Worm (Caenorhabditis elegans) whole organism, mixed stage, embryonic: ENCODE data around the gene srt-17.

Experiments used
- M03D4.4 ChIP-seq: sonication (generic microtip); optimal IDR thresholded peaks from 2 replicates; lab custom pipeline; 2017; ENCODE audit warnings: mild to moderate bottlenecking, missing genetic modification characterization, missing compliant biosample characterization
- bed-3 ChIP-seq: fragments of 200-800 bp; sonication (Bioruptor generic); optimal IDR thresholded peaks from 3 replicates; lab custom pipeline; 2018; ENCODE audit warnings: mild to moderate bottlenecking, missing genetic modification characterization, moderate library complexity, missing compliant biosample characterization
- blmp-1 ChIP-seq: fragments of 150-350 bp; optimal IDR thresholded peaks from 2 replicates; lab custom pipeline; 2014; ENCODE audit warnings: missing biosample characterization, missing genetic modification characterization
- ceh-39 ChIP-seq: fragments of 150-350 bp; optimal IDR thresholded peaks from 2 replicates; lab custom pipeline; 2014; ENCODE audit warnings: missing biosample characterization, missing genetic modification characterization
- ceh-43 ChIP-seq: fragments of 200-800 bp; sonication (Bioruptor generic); optimal IDR thresholded peaks from 2 replicates; lab custom pipeline; 2018; ENCODE audit warnings: mild to moderate bottlenecking, missing genetic modification characterization, moderate library complexity, missing compliant biosample characterization
- ceh-83 ChIP-seq: fragments of 200-800 bp; sonication (Bioruptor generic); optimal IDR thresholded peaks from 2 replicates; lab custom pipeline; 2018; ENCODE audit warnings: mild to moderate bottlenecking, missing genetic modification characterization, missing compliant biosample characterization
- ces-1 ChIP-seq: fragments of 150-350 bp; optimal IDR thresholded peaks from 2 replicates; lab custom pipeline; 2014; ENCODE audit warnings: missing biosample characterization, missing genetic modification reagents, missing genetic modification characterization
- cnd-1 ChIP-seq: fragments of 200-800 bp; sonication (Bioruptor generic); optimal IDR thresholded peaks from 2 replicates; lab custom pipeline; 2018; ENCODE audit warnings: mild to moderate bottlenecking, missing genetic modification characterization, missing compliant biosample characterization
- drap-1 ChIP-seq: fragments of 200-800 bp; sonication (Bioruptor generic); optimal IDR thresholded peaks from 3 replicates; lab custom pipeline; 2018; ENCODE audit warnings: mild to moderate bottlenecking, missing genetic modification characterization, missing compliant biosample characterization
- elt-3 ChIP-seq: fragments of 150-350 bp; optimal IDR thresholded peaks from 2 replicates; lab custom pipeline; 2014; ENCODE audit warnings: missing biosample characterization, missing genetic modification characterization
- ham-2 ChIP-seq: fragments of 200-800 bp; sonication (Bioruptor generic); optimal IDR thresholded peaks from 2 replicates; lab custom pipeline; 2018; ENCODE audit warnings: mild to moderate bottlenecking, missing genetic modification characterization, missing compliant biosample characterization
- hlh-1 ChIP-seq: fragments of 150-350 bp; optimal IDR thresholded peaks from 2 replicates; lab custom pipeline; 2014; ENCODE audit warnings: missing biosample characterization, missing genetic modification reagents, missing genetic modification characterization
- lin-13 ChIP-seq: fragments of 150-350 bp; optimal IDR thresholded peaks from 2 replicates; lab custom pipeline; 2014; ENCODE audit warnings: missing biosample characterization, missing genetic modification characterization
- lin-32 ChIP-seq: fragments of 200-800 bp; sonication (Bioruptor generic); optimal IDR thresholded peaks from 2 replicates; lab custom pipeline; 2018; ENCODE audit warnings: mild to moderate bottlenecking, missing genetic modification characterization, missing compliant biosample characterization
- lsy-2 ChIP-seq: fragments of 150-350 bp; optimal IDR thresholded peaks from 2 replicates; lab custom pipeline; 2014; ENCODE audit warnings: missing biosample characterization, missing genetic modification characterization
- mab-5 ChIP-seq: fragments of 150-350 bp; optimal IDR thresholded peaks from 2 replicates; lab custom pipeline; 2014; ENCODE audit warnings: missing biosample characterization, missing genetic modification characterization
- mep-1 ChIP-seq: fragments of 150-350 bp; optimal IDR thresholded peaks from 2 replicates; lab custom pipeline; 2017; ENCODE audit warnings: missing biosample characterization, missing genetic modification reagents, missing genetic modification characterization, inconsistent platforms
- mls-2 ChIP-seq: sonication (generic microtip); optimal IDR thresholded peaks from 2 replicates; lab custom pipeline; 2016; ENCODE audit warnings: mild to moderate bottlenecking, missing genetic modification characterization, moderate library complexity, missing compliant biosample characterization
- nhr-12 ChIP-seq: fragments of 150-350 bp; optimal IDR thresholded peaks from 2 replicates; lab custom pipeline; 2014; ENCODE audit warnings: missing biosample characterization, missing genetic modification characterization
- nhr-2 ChIP-seq: fragments of 150-350 bp; optimal IDR thresholded peaks from 2 replicates; lab custom pipeline; 2014; ENCODE audit warnings: missing biosample characterization, missing genetic modification characterization
- nhr-237 ChIP-seq: fragments of 150-350 bp; optimal IDR thresholded peaks from 2 replicates; lab custom pipeline; 2014; ENCODE audit warnings: missing biosample characterization, missing genetic modification characterization
- nhr-76 ChIP-seq: sonication (generic microtip); optimal IDR thresholded peaks from 2 replicates; lab custom pipeline; 2017; ENCODE audit warnings: missing biosample characterization, missing genetic modification characterization
- sem-2 ChIP-seq: fragments of 200-800 bp; sonication (Bioruptor generic); optimal IDR thresholded peaks from 2 replicates; lab custom pipeline; 2018; ENCODE audit warnings: mild to moderate bottlenecking, missing genetic modification characterization, missing compliant biosample characterization
- snpc-4 ChIP-seq: fragments of 150-350 bp; optimal IDR thresholded peaks from 2 replicates; lab custom pipeline; 2014; ENCODE audit warnings: missing biosample characterization, missing genetic modification characterization
- sptf-1 ChIP-seq: sonication (generic microtip); optimal IDR thresholded peaks from 2 replicates; lab custom pipeline; 2017; ENCODE audit warnings: mild to moderate bottlenecking, missing genetic modification characterization, moderate library complexity, missing compliant biosample characterization
- unc-120 ChIP-seq: sonication (generic microtip); optimal IDR thresholded peaks from 2 replicates; lab custom pipeline; 2017; ENCODE audit warnings: missing genetic modification characterization, missing compliant biosample characterization; ENCODE audit not compliant: poor library complexity, severe bottlenecking
- unc-62 ChIP-seq: fragments of 150-350 bp; optimal IDR thresholded peaks from 2 replicates; lab custom pipeline; 2014; ENCODE audit warnings: missing biosample characterization, missing genetic modification reagents, missing genetic modification characterization
- zip-8 ChIP-seq: fragments of 150-350 bp; optimal IDR thresholded peaks from 2 replicates; lab custom pipeline; 2014; ENCODE audit warnings: missing biosample characterization, missing genetic modification characterization
- ztf-11 ChIP-seq: fragments of 150-350 bp; optimal IDR thresholded peaks from 2 replicates; lab custom pipeline; 2014; ENCODE audit warnings: missing biosample characterization, missing genetic modification characterization

Gene srt-17

ce11 chrV:660210-660609 lies 35.4 kb upstream of the srt-17 start, which contains the start of gene F31F4.17:
Gene F31F4.17, minus strand, starts transcription at chrV:660310.
- TF ChIP-seq ceh-39 (tag; lab: Kevin White, UChicago): no peak
- no peak for TF ChIP-seq ceh-83 (GFP tag; lab: Kevin White, UChicago)
- no peak for TF ChIP-seq ham-2
- TF ChIP-seq ces-1 (GFP tag; lab: Kevin White, UChicago): no peak
- TF ChIP-seq mep-1 (tag; lab: Kevin White, UChicago): no peak
- no peak for TF ChIP-seq bed-3 (GFP tag; lab: Kevin White, UChicago)
- TF ChIP-seq, all 35 proteins: peak for 0

ce11 chrV:657678-658077 lies 32.9 kb upstream of the srt-17 start, which contains the start of gene srh-246:
Gene srh-246, minus strand, starts transcription at chrV:657778.
- TF ChIP-seq mep-1 (tag; lab: Kevin White, UChicago) (no peak), elt-3 (tag; lab: Kevin White, UChicago) (no peak), ces-1 (GFP tag; lab: Kevin White, UChicago) (no peak), lin-13 (tag; lab: Kevin White, UChicago) (no peak), zip-8 (tag; lab: Kevin White, UChicago) (no peak), ceh-43 (GFP tag; lab: Kevin White, UChicago) (no peak), mls-2 (tag; lab: Kevin White, UChicago) (no peak), ham-2 (no peak), blmp-1 (tag; lab: Kevin White, UChicago) (no peak), nhr-237 (no peak), sptf-1 (no peak), lsy-2 (tag; lab: Kevin White, UChicago) (no peak), ceh-83 (GFP tag; lab: Kevin White, UChicago) (no peak), hlh-1 (tag; lab: Kevin White, UChicago) (no peak), M03D4.4 (tag; lab: Kevin White, UChicago) (no peak)

ce11 chrV:655823-656222 lies 31.0 kb upstream of the srt-17 start, which contains the start of gene srh-245:
Gene srh-245, minus strand, starts transcription at chrV:655923.
- TF ChIP-seq cnd-1: no peak
- TF ChIP-seq ham-2: no peak
- no peak for TF ChIP-seq nhr-76
- TF ChIP-seq M03D4.4 (tag; lab: Kevin White, UChicago): no peak
- no peak for TF ChIP-seq bed-3 (GFP tag; lab: Kevin White, UChicago)
- TF ChIP-seq ztf-11 (tag; lab: Kevin White, UChicago): no peak
- TF ChIP-seq unc-120: no peak
- TF ChIP-seq drap-1 (GFP tag; lab: Kevin White, UChicago): no peak
- TF ChIP-seq sem-2 (GFP tag; lab: Kevin White, UChicago): no peak

ce11 chrV:654402-654801 lies 29.6 kb upstream of the srt-17 start, which contains the start of gene srj-6:
Gene srj-6, minus strand, starts transcription at chrV:654502.
- TF ChIP-seq drap-1 (GFP tag; lab: Kevin White, UChicago): no peak
- no peak for TF ChIP-seq zip-8 (tag; lab: Kevin White, UChicago)
- no peak for TF ChIP-seq nhr-12 (tag; lab: Kevin White, UChicago)
- no peak for TF ChIP-seq lin-13 (tag; lab: Kevin White, UChicago)
- no peak for TF ChIP-seq mab-5 (tag; lab: Kevin White, UChicago)
- TF ChIP-seq sem-2 (GFP tag; lab: Kevin White, UChicago): no peak

- TF ChIP-seq drap-1 (GFP tag; lab: Kevin White, UChicago) (no peak), sem-2 (GFP tag; lab: Kevin White, UChicago) (no peak), ceh-43 (GFP tag; lab: Kevin White, UChicago) (no peak), bed-3 (GFP tag; lab: Kevin White, UChicago) (no peak), nhr-2 (tag; lab: Kevin White, UChicago) (no peak), snpc-4 (tag; lab: Kevin White, UChicago) (no peak), unc-62 (GFP tag; lab: Kevin White, UChicago) (no peak), ceh-39 (tag; lab: Kevin White, UChicago) (no peak), mep-1 (tag; lab: Kevin White, UChicago) (no peak), lin-32 (GFP tag; lab: Kevin White, UChicago) (no peak)
Observed at ce11 chrV:652940-653339, 28.1 kb upstream of the srt-17 start, which contains the start of gene srj-5. Gene srj-5, minus strand, starts transcription at chrV:653040.

ce11 chrV:646888-647287 lies 22.1 kb upstream of the srt-17 start, which contains the start of gene ugt-42:
Gene ugt-42, plus strand, starts transcription at chrV:647188.
- no peak for TF ChIP-seq drap-1 (GFP tag; lab: Kevin White, UChicago)
- TF ChIP-seq blmp-1 (tag; lab: Kevin White, UChicago): no peak
- TF ChIP-seq lsy-2 (tag; lab: Kevin White, UChicago): no peak
- TF ChIP-seq nhr-237: no peak
- no peak for TF ChIP-seq mab-5 (tag; lab: Kevin White, UChicago)
